Fruit fly (Drosophila melanogaster): ENCODE measurements around the gene Eo.

dm6 chrX:14878917-14879316 is 39.7 kb downstream of the Eo start:
- no peak for TF ChIP-seq cic (GFP tag; optimal IDR thresholded peaks at IDR 0.05)
- TF ChIP-seq bab1 (GFP tag; optimal IDR thresholded peaks at IDR 0.05): no peak
- TF ChIP-seq CG33017 (tag; optimal IDR thresholded peaks at IDR 0.05): no peak
- TF ChIP-seq kay (GFP tag; ENCODE audit: borderline replicate concordance): no peak
- no peak for TF ChIP-seq Crg-1 (GFP tag; optimal IDR thresholded peaks at IDR 0.05)
- no peak for TF ChIP-seq tj (GFP tag; optimal IDR thresholded peaks at IDR 0.05)
- no peak for TF ChIP-seq ovo (GFP tag; optimal IDR thresholded peaks at IDR 0.05)
- TF ChIP-seq Hr96 (GFP tag; optimal IDR thresholded peaks at IDR 0.05): no peak
- no peak for TF ChIP-seq CG11617 (GFP tag; optimal IDR thresholded peaks at IDR 0.05)
- TF ChIP-seq CG7101 (tag; optimal IDR thresholded peaks at IDR 0.05): no peak
- TF ChIP-seq CG7045 (GFP tag; optimal IDR thresholded peaks at IDR 0.05): no peak
- no peak for TF ChIP-seq CG12768 (GFP tag; optimal IDR thresholded peaks at IDR 0.05)
